Worm (Caenorhabditis elegans): Measurements from ENCODE around the gene sdz-8.

The sdz-8 gene

ce11 chrV:11516141-11516591, at the start of gene sdz-8:
TSS of gene sdz-8 (minus strand) at chrV:11516191.
- no peak for TF ChIP-seq ahr-1 (tag; optimal IDR thresholded peaks at IDR 0.05)
- TF ChIP-seq ceh-19 (GFP tag; optimal IDR thresholded peaks at IDR 0.05): no peak
- no peak for TF ChIP-seq ceh-45 (GFP tag; IDR thresholded peaks at IDR 0.05)
- TF ChIP-seq hlh-6 (tag; optimal IDR thresholded peaks at IDR 0.05): no peak
- no peak for TF ChIP-seq F13H6.1 (tag; optimal IDR thresholded peaks at IDR 0.05)
- no peak for TF ChIP-seq ref-2 (tag; optimal IDR thresholded peaks at IDR 0.05)
- no peak for TF ChIP-seq lin-11 (tag; optimal IDR thresholded peaks at IDR 0.05)
- no peak for TF ChIP-seq ceh-30 (tag; optimal IDR thresholded peaks at IDR 0.05)

ce11 chrV:11564573-11564972, 48.6 kb upstream of the sdz-8 start, which contains the start of gene srx-87:
TSS of gene srx-87 (plus strand) at chrV:11564873.
- no peak for TF ChIP-seq hlh-8 (tag; optimal IDR thresholded peaks at IDR 0.05)
- TF ChIP-seq unc-42 (tag; optimal IDR thresholded peaks at IDR 0.05): no peak
- no peak for TF ChIP-seq ahr-1 (tag; optimal IDR thresholded peaks at IDR 0.05)
- TF ChIP-seq ceh-14 (tag; optimal IDR thresholded peaks at IDR 0.05): no peak
- no peak for TF ChIP-seq sox-2 (GFP tag; IDR thresholded peaks at IDR 0.05)
- TF ChIP-seq fax-1 (tag; optimal IDR thresholded peaks at IDR 0.05): no peak
- TF ChIP-seq pax-1 (tag; optimal IDR thresholded peaks at IDR 0.05): no peak
- no peak for TF ChIP-seq ref-2 (tag; optimal IDR thresholded peaks at IDR 0.05)
- TF ChIP-seq hlh-13 (GFP tag; optimal IDR thresholded peaks at IDR 0.05): no peak
- TF ChIP-seq nfya-1 (tag; optimal IDR thresholded peaks at IDR 0.05): no peak
- no peak for TF ChIP-seq pqm-1 (tag; optimal IDR thresholded peaks at IDR 0.05)
- TF ChIP-seq tbx-7 (tag; optimal IDR thresholded peaks at IDR 0.05): no peak
- TF ChIP-seq pha-4 (tag; optimal IDR thresholded peaks at IDR 0.05): no peak
- no peak for TF ChIP-seq ceh-6 (GFP tag; optimal IDR thresholded peaks at IDR 0.05)
- TF ChIP-seq T23F11.4 (GFP tag; optimal IDR thresholded peaks at IDR 0.05): no peak
- TF ChIP-seq syd-9 (tag; optimal IDR thresholded peaks at IDR 0.05): no peak
- no peak for TF ChIP-seq dmd-4 (tag; optimal IDR thresholded peaks at IDR 0.05; ENCODE audit: borderline replicate concordance)
- no peak for TF ChIP-seq ceh-19 (GFP tag; optimal IDR thresholded peaks at IDR 0.05)
- TF ChIP-seq pat-9 (tag; optimal IDR thresholded peaks at IDR 0.05): no peak
- TF ChIP-seq tbx-2 (tag; optimal IDR thresholded peaks at IDR 0.05): no peak

DNA sequence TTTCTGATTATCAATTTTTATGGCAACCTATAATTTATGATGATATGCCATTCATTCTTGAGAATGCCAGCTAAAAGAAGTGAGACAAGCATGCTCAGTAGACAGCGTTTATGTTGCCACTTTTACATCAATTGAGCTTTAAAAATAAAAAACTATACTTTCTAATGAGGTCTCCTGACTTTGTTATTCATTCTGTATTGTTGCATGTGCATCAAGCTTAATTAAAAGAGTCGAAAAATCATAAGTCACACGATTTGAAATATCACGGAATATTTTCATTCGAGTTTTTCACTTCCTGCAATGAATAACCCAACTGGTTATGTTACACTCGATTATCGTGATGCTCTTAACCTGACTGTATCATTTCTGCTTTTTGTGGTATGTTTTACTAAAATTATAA, 46.7 kb upstream of the sdz-8 start, which contains the start of gene srx-86:
Gene srx-86, plus strand, starts transcription at position 301 of the 400 bp plus-strand sequence.
- TF ChIP-seq odd-2 (tag; optimal IDR thresholded peaks at IDR 0.05) (no peak), sox-4 (tag; optimal IDR thresholded peaks at IDR 0.05) (no peak), ceh-24 (tag; optimal IDR thresholded peaks at IDR 0.05) (no peak), sox-2 (GFP tag; IDR thresholded peaks at IDR 0.05) (no peak), ceh-14 (tag; optimal IDR thresholded peaks at IDR 0.05) (no peak), C08G9.2 (tag; optimal IDR thresholded peaks at IDR 0.05) (no peak), madf-2 (tag; optimal IDR thresholded peaks at IDR 0.05) (no peak)

ce11 chrV:11554260-11554659, 38.3 kb upstream of the sdz-8 start, which contains the start of gene duo-1:
TSS of gene duo-1 (plus strand) at chrV:11554630.
- no peak for TF ChIP-seq sox-4 (tag; optimal IDR thresholded peaks at IDR 0.05)
- TF ChIP-seq ceh-48 (tag; optimal IDR thresholded peaks at IDR 0.05): no peak
- TF ChIP-seq unc-86 (tag; optimal IDR thresholded peaks at IDR 0.05): no peak
- TF ChIP-seq ceh-18 (tag; optimal IDR thresholded peaks at IDR 0.05): no peak
- no peak for TF ChIP-seq pqm-1 (tag; optimal IDR thresholded peaks at IDR 0.05)
- no peak for TF ChIP-seq nhr-11 (tag; optimal IDR thresholded peaks at IDR 0.05)
- TF ChIP-seq pros-1 (tag; optimal IDR thresholded peaks at IDR 0.05): no peak
- no peak for TF ChIP-seq ets-4 (tag; optimal IDR thresholded peaks at IDR 0.05)
- TF ChIP-seq pat-9 (tag; optimal IDR thresholded peaks at IDR 0.05): no peak
- no peak for TF ChIP-seq syd-9 (tag; optimal IDR thresholded peaks at IDR 0.05)
- no peak for TF ChIP-seq unc-55 (GFP tag; optimal IDR thresholded peaks at IDR 0.05)
- no peak for TF ChIP-seq unc-3 (GFP tag; conservative IDR thresholded peaks at IDR 0.05)
- no peak for TF ChIP-seq unc-3 (tag; optimal IDR thresholded peaks at IDR 0.05)
- no peak for TF ChIP-seq fkh-10 (GFP tag; optimal IDR thresholded peaks at IDR 0.05)
- no peak for TF ChIP-seq ceh-34 (tag; optimal IDR thresholded peaks at IDR 0.05)
- no peak for TF ChIP-seq pag-3 (tag; optimal IDR thresholded peaks at IDR 0.05; ENCODE audit: borderline replicate concordance)
- no peak for TF ChIP-seq tbx-2 (tag; optimal IDR thresholded peaks at IDR 0.05)
- TF ChIP-seq ztf-16 (tag; optimal IDR thresholded peaks at IDR 0.05): no peak
- TF ChIP-seq ama-1 (optimal IDR thresholded peaks at IDR 0.05): no peak
- no peak for TF ChIP-seq C08G9.2 (tag; optimal IDR thresholded peaks at IDR 0.05)
